Fruit fly (Drosophila melanogaster): ENCODE results near the gene CG10674.

dm6 chr3L:5136123-5136522, at the start of gene CG10674, which contains the start of gene CG4611:
- TF ChIP-seq psq (optimal IDR thresholded peaks at IDR 0.05), result no peak
- TF ChIP-seq ttk (optimal IDR thresholded peaks at IDR 0.05), result no peak
- no peak for TF ChIP-seq insv (optimal IDR thresholded peaks at IDR 0.05)
- no peak for TF ChIP-seq h (optimal IDR thresholded peaks at IDR 0.05)
- no peak for TF ChIP-seq Myc (optimal IDR thresholded peaks at IDR 0.05)
- no peak for TF ChIP-seq Sin3A (optimal IDR thresholded peaks at IDR 0.05)
